Worm (Caenorhabditis elegans): ENCODE measurements around the gene T24C4.5.
A peak's percentile ranks its signal among the peaks of the same experiment; 100 is the strongest.

Gene T24C4.5

ce11 chrIII:856908-857307 is 22.6 kb downstream of the T24C4.5 start:
- no peak for TF ChIP-seq lin-39 (tag; optimal IDR thresholded peaks at IDR 0.05)
- peak; percentile 90 for TF ChIP-seq aha-1 (tag)
- TF ChIP-seq egl-43 (GFP tag; IDR thresholded peaks at IDR 0.05), result no peak

ce11 chrIII:856260-856659 is 23.3 kb downstream of the T24C4.5 start, which contains the start of gene K02F3.12:
Gene K02F3.12 (plus strand): TSS chrIII:856560.
- TF ChIP-seq vab-7 (GFP tag; IDR thresholded peaks at IDR 0.05) (no peak), daf-8 (GFP tag; IDR thresholded peaks at IDR 0.05) (no peak), nhr-48 (tag; optimal IDR thresholded peaks at IDR 0.05) (no peak), ceh-44 (GFP tag; IDR thresholded peaks at IDR 0.05) (no peak), ceh-82 (tag; optimal IDR thresholded peaks at IDR 0.05) (no peak), rbr-2 (tag; optimal IDR thresholded peaks at IDR 0.05) (no peak), Y48G9A.11 (GFP tag; IDR thresholded peaks at IDR 0.05) (no peak), nhr-28 (tag; optimal IDR thresholded peaks at IDR 0.05) (no peak), ama-1 (optimal IDR thresholded peaks at IDR 0.05) (no peak), egl-27 (tag; optimal IDR thresholded peaks at IDR 0.05) (no peak), jun-1 (tag; optimal IDR thresholded peaks at IDR 0.05) (no peak), nhr-42 (GFP tag; IDR thresholded peaks at IDR 0.05) (no peak), lin-1 (GFP tag; IDR thresholded peaks at IDR 0.05) (no peak), Y75B8A.6 (GFP tag; IDR thresholded peaks at IDR 0.05) (no peak)

DNA sequence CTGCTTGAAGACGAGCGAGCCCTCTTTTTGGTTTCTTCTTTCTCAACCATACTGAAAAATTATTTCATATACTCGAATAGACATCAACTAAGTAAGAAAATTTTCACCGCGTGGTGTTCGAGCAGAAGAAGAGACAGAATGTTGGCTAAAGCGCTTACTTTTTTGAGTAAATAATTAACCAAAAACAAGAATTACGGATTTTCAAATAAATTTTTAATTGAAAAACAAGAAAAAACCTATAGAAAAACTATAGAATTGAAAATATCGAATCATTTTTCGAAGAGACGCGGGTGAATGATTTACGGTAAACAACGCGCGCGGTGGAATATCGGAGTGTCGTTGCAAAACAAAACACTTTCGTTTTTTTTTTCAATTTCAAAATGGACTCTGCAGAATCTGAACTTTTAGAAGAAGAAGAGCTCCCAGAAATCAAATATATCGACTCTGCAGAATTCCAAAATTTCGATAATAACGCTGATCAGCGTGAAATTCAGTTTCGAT is 25.6 kb downstream of the T24C4.5 start, which contains the start of the genes rnp-5 and tag-51:
rnp-5 (minus strand) TSS at position 51 of the 501 bp plus-strand sequence.
tag-51 (plus strand) TSS at position 363 of the 501 bp plus-strand sequence.
- TF ChIP-seq lin-38 (GFP tag; IDR thresholded peaks at IDR 0.05) (no peak), tra-1 (GFP tag; IDR thresholded peaks at IDR 0.05) (no peak), skn-1 (tag; optimal IDR thresholded peaks at IDR 0.05) (no peak), unc-130 (GFP tag; optimal IDR thresholded peaks at IDR 0.05) (no peak), Y5F2A.4 (GFP tag; optimal IDR thresholded peaks at IDR 0.05) (no peak), lin-39 (tag; optimal IDR thresholded peaks at IDR 0.05) (no peak), dmd-8 (GFP tag; IDR thresholded peaks at IDR 0.05) (no peak), lin-13 (GFP tag; optimal IDR thresholded peaks at IDR 0.05) (no peak), aha-1 (tag) (no peak), dmd-6 (GFP tag; IDR thresholded peaks at IDR 0.05) (no peak), ceh-28 (tag; optimal IDR thresholded peaks at IDR 0.05) (no peak), Y105C5A.15 (GFP tag; IDR thresholded peaks at IDR 0.05) (no peak), fkh-10 (GFP tag; optimal IDR thresholded peaks at IDR 0.05) (no peak), pqm-1 (tag; optimal IDR thresholded peaks at IDR 0.05) (no peak), mdt-29 (GFP tag; IDR thresholded peaks at IDR 0.05) (no peak), hlh-11 (tag; optimal IDR thresholded peaks at IDR 0.05) (no peak), unc-39 (tag; optimal IDR thresholded peaks at IDR 0.05) (no peak), R02D3.7 (tag; optimal IDR thresholded peaks at IDR 0.05) (peak; percentile 56), F49E8.2 (tag; optimal IDR thresholded peaks at IDR 0.05; ENCODE audit: borderline replicate concordance) (no peak), F44E2.7 (GFP tag; IDR thresholded peaks at IDR 0.05) (no peak), daf-16 (GFP tag; optimal IDR thresholded peaks at IDR 0.05) (no peak), daf-16 (tag; optimal IDR thresholded peaks at IDR 0.05) (no peak), hmg-1.1 (GFP tag; IDR thresholded peaks at IDR 0.05) (no peak), Y48G9A.11 (GFP tag; IDR thresholded peaks at IDR 0.05) (peak; percentile 74), T20F7.1 (GFP tag; optimal IDR thresholded peaks at IDR 0.05) (peak; percentile 92), duxl-1 (tag; optimal IDR thresholded peaks at IDR 0.05; ENCODE audit: poor library complexity) (no peak), mes-2 (tag; optimal IDR thresholded peaks at IDR 0.05; ENCODE audit: poor library complexity, severe bottlenecking) (peak; percentile 39), nhr-77 (tag; optimal IDR thresholded peaks at IDR 0.05) (no peak), ztf-7 (tag; optimal IDR thresholded peaks at IDR 0.05) (no peak), F26F4.8 (GFP tag; conservative IDR thresholded peaks at IDR 0.05) (no peak), lim-7 (GFP tag; IDR thresholded peaks at IDR 0.05) (no peak), lsy-2 (tag; optimal IDR thresholded peaks at IDR 0.05) (peak in 1 of 2 experiments; percentile 22), dpl-1 (GFP tag; optimal IDR thresholded peaks at IDR 0.05) (peak; percentile 12), cey-2 (tag; optimal IDR thresholded peaks at IDR 0.05; ENCODE audit: borderline replicate concordance, insufficient read depth) (no peak), sdz-12 (GFP tag; optimal IDR thresholded peaks at IDR 0.05) (no peak), nhr-11 (tag; optimal IDR thresholded peaks at IDR 0.05) (no peak), nhr-48 (tag; optimal IDR thresholded peaks at IDR 0.05) (no peak)
